Fruit fly (Drosophila melanogaster): ENCODE measurements around the gene CG46311.

Gene CG46311

DNA sequence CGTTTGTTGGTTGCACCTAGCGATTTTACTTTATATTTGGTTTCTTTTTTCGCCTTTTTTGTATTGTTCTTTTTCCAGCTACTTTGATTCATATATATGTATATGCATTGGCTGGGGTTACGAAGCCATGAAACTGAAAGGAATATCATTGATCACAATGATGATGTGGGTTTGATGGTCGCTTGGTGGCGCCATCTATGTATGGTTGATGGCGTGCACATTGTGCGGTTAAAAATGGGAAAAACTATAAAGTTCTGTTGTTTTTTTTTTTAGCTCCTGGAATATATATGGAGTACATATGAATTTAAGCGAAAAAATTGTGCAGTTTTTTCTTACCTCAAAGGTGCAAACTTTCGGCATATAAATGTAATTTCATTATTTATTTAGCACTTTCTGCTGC is 23.3 kb downstream of the CG46311 start:
- TF ChIP-seq tj (GFP tag; optimal IDR thresholded peaks at IDR 0.05) (no peak), Crg-1 (GFP tag; optimal IDR thresholded peaks at IDR 0.05) (no peak), toe (GFP tag; optimal IDR thresholded peaks at IDR 0.05) (no peak), CG1620 (GFP tag; optimal IDR thresholded peaks at IDR 0.05) (no peak), Clk (GFP tag; optimal IDR thresholded peaks at IDR 0.05) (no peak), cic (GFP tag; optimal IDR thresholded peaks at IDR 0.05) (no peak), kay (GFP tag; ENCODE audit: borderline replicate concordance) (no peak), ovo (GFP tag; optimal IDR thresholded peaks at IDR 0.05) (no peak), CG7045 (GFP tag; optimal IDR thresholded peaks at IDR 0.05) (no peak), pad (GFP tag; optimal IDR thresholded peaks at IDR 0.05) (no peak), CG7101 (tag; optimal IDR thresholded peaks at IDR 0.05) (no peak), CG5204 (GFP tag; optimal IDR thresholded peaks at IDR 0.05) (no peak), Mnt (GFP tag; optimal IDR thresholded peaks at IDR 0.05) (no peak), cnc (optimal IDR thresholded peaks at IDR 0.05) (no peak), CG12768 (GFP tag; optimal IDR thresholded peaks at IDR 0.05) (no peak), CG14711 (tag; optimal IDR thresholded peaks at IDR 0.05) (no peak), CG33017 (tag; optimal IDR thresholded peaks at IDR 0.05) (no peak)

dm6 chrX:13593667-13594066 is 30.0 kb downstream of the CG46311 start:
- no peak for TF ChIP-seq Mnt (GFP tag; optimal IDR thresholded peaks at IDR 0.05)
- no peak for TF ChIP-seq CG5204 (GFP tag; optimal IDR thresholded peaks at IDR 0.05)
- no peak for TF ChIP-seq Hr96 (GFP tag; optimal IDR thresholded peaks at IDR 0.05)
- no peak for TF ChIP-seq cnc (optimal IDR thresholded peaks at IDR 0.05)
- TF ChIP-seq CG7101 (tag; optimal IDR thresholded peaks at IDR 0.05): no peak
- no peak for TF ChIP-seq cic (GFP tag; optimal IDR thresholded peaks at IDR 0.05)
- TF ChIP-seq pad (GFP tag; optimal IDR thresholded peaks at IDR 0.05): no peak
- no peak for TF ChIP-seq bab1 (GFP tag; optimal IDR thresholded peaks at IDR 0.05)
- TF ChIP-seq toe (GFP tag; optimal IDR thresholded peaks at IDR 0.05): no peak
- TF ChIP-seq kay (GFP tag; ENCODE audit: borderline replicate concordance): no peak
- TF ChIP-seq CG7045 (GFP tag; optimal IDR thresholded peaks at IDR 0.05): no peak
- TF ChIP-seq tj (GFP tag; optimal IDR thresholded peaks at IDR 0.05): no peak

DNA sequence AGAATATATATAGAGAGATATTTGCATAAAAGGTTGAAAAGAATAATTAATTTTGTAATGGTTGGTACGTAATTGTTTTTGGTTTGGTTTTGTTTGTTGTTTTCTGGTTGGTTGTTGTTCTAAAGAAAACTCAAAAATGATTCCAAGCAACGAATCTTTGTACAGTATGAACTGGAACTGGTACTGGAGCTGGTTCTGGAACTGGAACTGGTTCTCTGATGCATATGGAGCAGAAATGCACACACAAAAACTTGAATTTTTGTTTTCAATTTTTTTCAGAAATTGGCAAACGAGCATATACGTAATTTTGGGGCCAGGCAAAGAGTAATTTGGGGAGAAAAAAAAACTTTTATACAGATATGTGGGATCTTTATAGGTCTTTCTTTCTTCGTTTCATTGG is 34.1 kb downstream of the CG46311 start:
- TF ChIP-seq bab1 (GFP tag; optimal IDR thresholded peaks at IDR 0.05): no peak
- no peak for TF ChIP-seq Crg-1 (GFP tag; optimal IDR thresholded peaks at IDR 0.05)
- TF ChIP-seq Hr96 (GFP tag; optimal IDR thresholded peaks at IDR 0.05): no peak
- no peak for TF ChIP-seq kay (GFP tag; ENCODE audit: borderline replicate concordance)
- TF ChIP-seq CG7045 (GFP tag; optimal IDR thresholded peaks at IDR 0.05): no peak
- TF ChIP-seq tj (GFP tag; optimal IDR thresholded peaks at IDR 0.05): no peak
- TF ChIP-seq cic (GFP tag; optimal IDR thresholded peaks at IDR 0.05): no peak
- no peak for TF ChIP-seq Mnt (GFP tag; optimal IDR thresholded peaks at IDR 0.05)

dm6 chrX:13602071-13602858 is 38.6 kb downstream of the CG46311 start, which contains the start of gene up:
Gene up, minus strand, starts transcription at chrX:13602578.
- peak; percentile 5 for TF ChIP-seq Mnt (GFP tag; optimal IDR thresholded peaks at IDR 0.05)
- no peak for TF ChIP-seq Clk (GFP tag; optimal IDR thresholded peaks at IDR 0.05)
- peak; percentile 65 for TF ChIP-seq kay (GFP tag; ENCODE audit: borderline replicate concordance)
- no peak for TF ChIP-seq cnc (optimal IDR thresholded peaks at IDR 0.05)
- TF ChIP-seq CG7101 (tag; optimal IDR thresholded peaks at IDR 0.05): no peak
- no peak for TF ChIP-seq ovo (GFP tag; optimal IDR thresholded peaks at IDR 0.05)
- no peak for TF ChIP-seq Hr96 (GFP tag; optimal IDR thresholded peaks at IDR 0.05)

- TF ChIP-seq pad (GFP tag; optimal IDR thresholded peaks at IDR 0.05): no peak
- TF ChIP-seq cic (GFP tag; optimal IDR thresholded peaks at IDR 0.05): no peak
- no peak for TF ChIP-seq CG7045 (GFP tag; optimal IDR thresholded peaks at IDR 0.05)
- no peak for TF ChIP-seq tj (GFP tag; optimal IDR thresholded peaks at IDR 0.05)
- no peak for TF ChIP-seq CG1620 (GFP tag; optimal IDR thresholded peaks at IDR 0.05)
- no peak for TF ChIP-seq CG33017 (tag; optimal IDR thresholded peaks at IDR 0.05)
- no peak for TF ChIP-seq kay (GFP tag; ENCODE audit: borderline replicate concordance)
- TF ChIP-seq Mnt (GFP tag; optimal IDR thresholded peaks at IDR 0.05): no peak
- no peak for TF ChIP-seq CG7101 (tag; optimal IDR thresholded peaks at IDR 0.05)
- no peak for TF ChIP-seq CG5204 (GFP tag; optimal IDR thresholded peaks at IDR 0.05)
- no peak for TF ChIP-seq CG12768 (GFP tag; optimal IDR thresholded peaks at IDR 0.05)
- no peak for TF ChIP-seq toe (GFP tag; optimal IDR thresholded peaks at IDR 0.05)
- TF ChIP-seq cnc (optimal IDR thresholded peaks at IDR 0.05): no peak
- TF ChIP-seq Hr96 (GFP tag; optimal IDR thresholded peaks at IDR 0.05): no peak
- no peak for TF ChIP-seq CG14711 (tag; optimal IDR thresholded peaks at IDR 0.05)
- no peak for TF ChIP-seq Crg-1 (GFP tag; optimal IDR thresholded peaks at IDR 0.05)
- TF ChIP-seq bab1 (GFP tag; optimal IDR thresholded peaks at IDR 0.05): no peak
- TF ChIP-seq ovo (GFP tag; optimal IDR thresholded peaks at IDR 0.05): no peak
- no peak for TF ChIP-seq CG11617 (GFP tag; optimal IDR thresholded peaks at IDR 0.05)
Measured at dm6 chrX:13604499-13604898, 40.9 kb downstream of the CG46311 start.

DNA sequence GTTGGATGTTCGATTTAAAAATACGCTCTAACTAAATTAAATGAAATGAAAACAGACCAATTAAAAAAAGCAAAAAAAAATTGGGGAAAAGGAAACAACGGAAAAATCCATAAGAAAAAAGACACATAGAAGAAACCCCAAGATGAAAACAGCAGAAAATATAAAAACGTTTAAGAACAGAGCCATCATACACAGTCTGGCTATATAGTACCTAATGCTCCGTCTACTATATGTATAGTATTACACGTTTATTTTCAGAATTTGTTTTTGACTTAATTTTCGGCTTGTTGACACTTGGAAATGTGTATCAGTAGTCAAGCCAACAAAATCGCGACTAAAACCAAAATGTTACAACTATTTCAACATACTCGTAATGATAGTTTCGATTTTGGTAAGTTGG is 41.8 kb downstream of the CG46311 start, which contains the start of gene CG11178:
TSS of gene CG11178 (plus strand) at position 301 of the 400 bp plus-strand sequence.
- TF ChIP-seq pad (GFP tag; optimal IDR thresholded peaks at IDR 0.05): no peak
- no peak for TF ChIP-seq Clk (GFP tag; optimal IDR thresholded peaks at IDR 0.05)
- no peak for TF ChIP-seq CG12768 (GFP tag; optimal IDR thresholded peaks at IDR 0.05)
- TF ChIP-seq CG11617 (GFP tag; optimal IDR thresholded peaks at IDR 0.05): no peak
- no peak for TF ChIP-seq cic (GFP tag; optimal IDR thresholded peaks at IDR 0.05)
- no peak for TF ChIP-seq ovo (GFP tag; optimal IDR thresholded peaks at IDR 0.05)
- no peak for TF ChIP-seq toe (GFP tag; optimal IDR thresholded peaks at IDR 0.05)
- no peak for TF ChIP-seq bab1 (GFP tag; optimal IDR thresholded peaks at IDR 0.05)
- TF ChIP-seq CG7045 (GFP tag; optimal IDR thresholded peaks at IDR 0.05): no peak
- TF ChIP-seq kay (GFP tag; ENCODE audit: borderline replicate concordance): no peak
- no peak for TF ChIP-seq Crg-1 (GFP tag; optimal IDR thresholded peaks at IDR 0.05)
- no peak for TF ChIP-seq CG5204 (GFP tag; optimal IDR thresholded peaks at IDR 0.05)
- TF ChIP-seq Hr96 (GFP tag; optimal IDR thresholded peaks at IDR 0.05): no peak
- TF ChIP-seq CG1620 (GFP tag; optimal IDR thresholded peaks at IDR 0.05): no peak
- no peak for TF ChIP-seq tj (GFP tag; optimal IDR thresholded peaks at IDR 0.05)
- no peak for TF ChIP-seq Mnt (GFP tag; optimal IDR thresholded peaks at IDR 0.05)
- TF ChIP-seq CG33017 (tag; optimal IDR thresholded peaks at IDR 0.05): no peak
- no peak for TF ChIP-seq CG7101 (tag; optimal IDR thresholded peaks at IDR 0.05)
- no peak for TF ChIP-seq CG14711 (tag; optimal IDR thresholded peaks at IDR 0.05)
- TF ChIP-seq cnc (optimal IDR thresholded peaks at IDR 0.05): no peak
